Worm (Caenorhabditis elegans): Measurements from ENCODE around the gene srh-269.

- TF ChIP-seq mdl-1 (tag; optimal IDR thresholded peaks at IDR 0.05): no peak
- TF ChIP-seq elt-1 (tag; optimal IDR thresholded peaks at IDR 0.05): no peak
- no peak for TF ChIP-seq ceh-82 (tag; optimal IDR thresholded peaks at IDR 0.05)
These were observed 8.8 kb upstream of the srh-269 start, which contains the start of gene T03E6.9 for ce11 chrV:16600623-16601022.

Data from whole organism, L2 larva.